Worm (Caenorhabditis elegans) whole organism, L4 larva: Measurements from ENCODE around the gene lgmn-1.
A peak's percentile ranks its signal among the peaks of the same experiment; 100 is the strongest.

Source experiments
- D1046.2 ChIP-seq: fragments of 200-800 bp; sonication (Bioruptor generic); IDR thresholded peaks from 2 replicates; pipeline ENCODE4 v1.3.6; 2022; ENCODE audit warnings: missing genetic modification characterization, missing compliant biosample characterization
- F10B5.3 ChIP-seq: sonication (generic microtip); optimal IDR thresholded peaks from 2 replicates; lab custom pipeline; 2016; ENCODE audit warnings: mild to moderate bottlenecking, missing genetic modification characterization, missing compliant biosample characterization
- Y5F2A.4 ChIP-seq: fragments of 200-800 bp; sonication (Bioruptor generic); optimal IDR thresholded peaks from 2 replicates; lab custom pipeline; 2018; ENCODE audit warnings: mild to moderate bottlenecking, missing genetic modification characterization, missing compliant biosample characterization
- aha-1 ChIP-seq: fragments of 150-350 bp; peaks from one replicate; lab custom pipeline; 2014; ENCODE audit warnings: missing biosample characterization, missing genetic modification characterization
- ceh-28 ChIP-seq: fragments of 150-350 bp; optimal IDR thresholded peaks from 2 replicates; lab custom pipeline; 2014; ENCODE audit warnings: missing biosample characterization, missing genetic modification reagents, missing genetic modification characterization
- ceh-32 ChIP-seq: sonication (generic microtip); optimal IDR thresholded peaks from 2 replicates; lab custom pipeline; 2016; ENCODE audit warnings: mild to moderate bottlenecking, missing genetic modification characterization, missing compliant biosample characterization; ENCODE audit not compliant: poor library complexity
- ceh-44 ChIP-seq: fragments of 200-800 bp; sonication (Bioruptor generic); IDR thresholded peaks from 2 replicates; pipeline ENCODE4 v1.3.6; 2022; ENCODE audit warnings: missing genetic modification reagents, missing genetic modification characterization, missing compliant biosample characterization
- ceh-62 ChIP-seq: sonication (generic microtip); optimal IDR thresholded peaks from 2 replicates; lab custom pipeline; 2017; ENCODE audit warnings: missing biosample characterization, missing genetic modification characterization
- ces-1 ChIP-seq: fragments of 150-350 bp; sonication (generic microtip); optimal IDR thresholded peaks from 4 replicates; lab custom pipeline; 2014; ENCODE audit warnings: missing biosample characterization, missing genetic modification reagents, missing genetic modification characterization
- ctbp-1 ChIP-seq: fragments of 200-800 bp; sonication (Bioruptor generic); IDR thresholded peaks from 2 replicates; pipeline ENCODE4 v1.3.6; 2022; ENCODE audit warnings: missing genetic modification reagents, missing genetic modification characterization, missing compliant biosample characterization
- daf-16 ChIP-seq, 3 experiments: sonication (generic microtip); optimal IDR thresholded peaks; 2 replicates each; lab custom pipeline; 2016 to 2017; ENCODE audit warnings: missing genetic modification characterization in 3 of 3, missing genetic modification reagents in 3 of 3, mild to moderate bottlenecking in 2 of 3, missing compliant biosample characterization in 2 of 3, missing biosample characterization in 1 of 3, moderate library complexity in 1 of 3
- dmd-8 ChIP-seq: fragments of 200-800 bp; sonication (Bioruptor generic); IDR thresholded peaks from 2 replicates; pipeline ENCODE4 v1.3.6; 2022; ENCODE audit warnings: missing genetic modification characterization, missing compliant biosample characterization
- dmd-9 ChIP-seq: fragments of 200-800 bp; sonication (Bioruptor generic); IDR thresholded peaks from 2 replicates; pipeline ENCODE4 v1.3.6; 2022; ENCODE audit warnings: missing genetic modification reagents, missing genetic modification characterization, missing compliant biosample characterization
- duxl-1 ChIP-seq: sonication (generic microtip); optimal IDR thresholded peaks from 2 replicates; lab custom pipeline; 2016; ENCODE audit warnings: mild to moderate bottlenecking, missing genetic modification characterization, moderate library complexity, missing compliant biosample characterization; ENCODE audit not compliant: poor library complexity
- dve-1 ChIP-seq: sonication (generic microtip); optimal IDR thresholded peaks from 2 replicates; lab custom pipeline; 2017; ENCODE audit warnings: antibody characterized with exemption, mild to moderate bottlenecking, missing genetic modification characterization, missing compliant biosample characterization; ENCODE audit not compliant: insufficient read depth
- egl-43 ChIP-seq: fragments of 200-800 bp; sonication (Bioruptor generic); IDR thresholded peaks from 2 replicates; pipeline ENCODE4 v1.3.6; 2022; ENCODE audit warnings: missing genetic modification reagents, missing genetic modification characterization, missing compliant biosample characterization
- hlh-11 ChIP-seq: fragments of 200-800 bp; sonication (Bioruptor generic); optimal IDR thresholded peaks from 2 replicates; lab custom pipeline; 2018; ENCODE audit warnings: mild to moderate bottlenecking, missing genetic modification characterization, missing compliant biosample characterization
- hlh-30 ChIP-seq: sonication (generic microtip); optimal IDR thresholded peaks from 2 replicates; lab custom pipeline; 2017; ENCODE audit warnings: antibody characterized with exemption, mild to moderate bottlenecking, missing genetic modification characterization, missing compliant biosample characterization; ENCODE audit not compliant: insufficient read depth
- lin-1 ChIP-seq: fragments of 200-800 bp; sonication (Bioruptor generic); IDR thresholded peaks from 2 replicates; pipeline ENCODE4 v1.3.6; 2022; ENCODE audit warnings: missing genetic modification reagents, missing genetic modification characterization, missing compliant biosample characterization
- lin-39 ChIP-seq: fragments of 150-350 bp; optimal IDR thresholded peaks from 2 replicates; lab custom pipeline; 2014; ENCODE audit warnings: missing biosample characterization, missing genetic modification reagents, missing genetic modification characterization
- lsy-2 ChIP-seq, 2 experiments: fragments of 150-350 bp in 1 of 2; sonication (generic microtip) in 1 of 2; optimal IDR thresholded peaks; 2 replicates each; lab custom pipeline; 2014 to 2017; ENCODE audit warnings: missing biosample characterization in 2 of 2, missing genetic modification characterization in 2 of 2
- mdl-1 ChIP-seq, 2 experiments: fragments of 150-350 bp in 1 of 2; sonication (generic microtip) in 1 of 2; optimal IDR thresholded peaks; 2 replicates each; lab custom pipeline; 2014 to 2017; ENCODE audit warnings: missing biosample characterization in 2 of 2, missing genetic modification characterization in 2 of 2
- mdt-29 ChIP-seq: fragments of 200-800 bp; sonication (Bioruptor generic); IDR thresholded peaks from 2 replicates; pipeline ENCODE4 v1.3.6; 2022; ENCODE audit warnings: missing genetic modification reagents, missing genetic modification characterization, missing compliant biosample characterization
- mes-2 ChIP-seq: sonication (generic microtip); optimal IDR thresholded peaks from 2 replicates; lab custom pipeline; 2016; ENCODE audit warnings: missing genotype, mild to moderate bottlenecking, missing genetic modification characterization, missing compliant biosample characterization; ENCODE audit not compliant: poor library complexity, severe bottlenecking
- mxl-2 ChIP-seq: fragments of 200-800 bp; sonication (Bioruptor generic); conservative IDR thresholded peaks from 2 replicates; pipeline ENCODE4 v1.3.6; 2022; ENCODE audit warnings: missing genetic modification reagents, missing genetic modification characterization, missing compliant biosample characterization
- mxl-3 ChIP-seq: fragments of 200-800 bp; sonication (Bioruptor generic); optimal IDR thresholded peaks from 2 replicates; lab custom pipeline; 2018; ENCODE audit warnings: mild to moderate bottlenecking, missing genetic modification characterization, missing compliant biosample characterization
- nhr-11 ChIP-seq: fragments of 150-350 bp; optimal IDR thresholded peaks from 2 replicates; lab custom pipeline; 2014; ENCODE audit warnings: missing biosample characterization, missing genetic modification characterization
- nhr-237 ChIP-seq: sonication (generic microtip); optimal IDR thresholded peaks from 2 replicates; lab custom pipeline; 2017; ENCODE audit warnings: missing biosample characterization, missing genetic modification characterization
- nhr-41 ChIP-seq: fragments of 200-800 bp; sonication (Bioruptor generic); IDR thresholded peaks from 2 replicates; pipeline ENCODE4 v1.3.6; 2022; ENCODE audit warnings: missing genetic modification reagents, missing genetic modification characterization, missing compliant biosample characterization
- nhr-6 ChIP-seq: fragments of 150-350 bp; optimal IDR thresholded peaks from 2 replicates; lab custom pipeline; 2014; ENCODE audit warnings: missing biosample characterization, missing genetic modification characterization
- nhr-77 ChIP-seq: fragments of 150-350 bp; optimal IDR thresholded peaks from 2 replicates; lab custom pipeline; 2014; ENCODE audit warnings: missing biosample characterization, missing genetic modification characterization
- pqm-1 ChIP-seq: sonication (generic microtip); optimal IDR thresholded peaks from 2 replicates; lab custom pipeline; 2017; ENCODE audit warnings: missing biosample characterization, missing genetic modification characterization
- rbr-2 ChIP-seq: sonication (generic microtip); optimal IDR thresholded peaks from 2 replicates; lab custom pipeline; 2016; ENCODE audit warnings: missing genotype, missing genetic modification characterization, missing compliant biosample characterization
- saeg-2 ChIP-seq: fragments of 200-800 bp; sonication (Bioruptor generic); IDR thresholded peaks from 2 replicates; pipeline ENCODE4 v1.3.6; 2022; ENCODE audit warnings: missing genetic modification reagents, missing genetic modification characterization, missing compliant biosample characterization
- sdz-12 ChIP-seq: fragments of 200-800 bp; sonication (Bioruptor generic); optimal IDR thresholded peaks from 2 replicates; lab custom pipeline; 2018; ENCODE audit warnings: mild to moderate bottlenecking, missing genetic modification characterization, missing compliant biosample characterization
- snpc-1.2 ChIP-seq: fragments of 200-800 bp; sonication (Bioruptor generic); IDR thresholded peaks from 2 replicates; pipeline ENCODE4 v1.3.6; 2022; ENCODE audit warnings: missing genetic modification reagents, missing genetic modification characterization, missing compliant biosample characterization
- snpc-4 ChIP-seq: fragments of 150-350 bp; optimal IDR thresholded peaks from 2 replicates; lab custom pipeline; 2014; ENCODE audit warnings: missing biosample characterization, missing genetic modification characterization
- spr-1 ChIP-seq: sonication (generic microtip); optimal IDR thresholded peaks from 2 replicates; lab custom pipeline; 2016; ENCODE audit warnings: mild to moderate bottlenecking, missing genetic modification characterization, missing compliant biosample characterization
- tag-97 ChIP-seq: fragments of 200-800 bp; sonication (Bioruptor generic); IDR thresholded peaks from 2 replicates; pipeline ENCODE4 v1.3.6; 2022; ENCODE audit warnings: missing genetic modification characterization, missing compliant biosample characterization
- tra-1 ChIP-seq: fragments of 200-800 bp; sonication (Bioruptor generic); IDR thresholded peaks from 2 replicates; pipeline ENCODE4 v1.3.6; 2022; ENCODE audit warnings: missing genetic modification reagents, missing genetic modification characterization, missing compliant biosample characterization
- unc-62 ChIP-seq, 3 experiments: fragments of 150-350 bp in 1 of 3; sonication (generic microtip); optimal IDR thresholded peaks in 2 of 3; peaks in 1 of 3; 1 replicate in 1 of 3; 2 replicates in 2 of 3; lab custom pipeline; 2014 to 2017; ENCODE audit warnings: missing biosample characterization in 3 of 3, missing genetic modification characterization in 3 of 3, missing genetic modification reagents in 3 of 3, missing genotype in 1 of 3
- vab-7 ChIP-seq: fragments of 200-800 bp; sonication (Bioruptor generic); IDR thresholded peaks from 2 replicates; pipeline ENCODE4 v1.3.6; 2022; ENCODE audit warnings: missing genetic modification reagents, missing genetic modification characterization, missing compliant biosample characterization
- zag-1 ChIP-seq: fragments of 150-350 bp; optimal IDR thresholded peaks from 2 replicates; lab custom pipeline; 2014; ENCODE audit warnings: missing biosample characterization, missing genetic modification characterization
- zfp-2 ChIP-seq: sonication (generic microtip); optimal IDR thresholded peaks from 2 replicates; lab custom pipeline; 2016; ENCODE audit warnings: mild to moderate bottlenecking, missing genetic modification characterization, missing compliant biosample characterization
- zfp-3 ChIP-seq: fragments of 200-800 bp; sonication (Bioruptor generic); conservative IDR thresholded peaks from 2 replicates; pipeline ENCODE4 v1.3.6; 2022; ENCODE audit warnings: missing genetic modification reagents, missing genetic modification characterization, missing compliant biosample characterization
- ztf-11 ChIP-seq: fragments of 150-350 bp; optimal IDR thresholded peaks from 2 replicates; lab custom pipeline; 2014; ENCODE audit warnings: missing biosample characterization, missing genetic modification characterization

The lgmn-1 gene

ce11 chrV:12465399-12465798 is 47.5 kb upstream of the lgmn-1 start (continued):
- no peak for TF ChIP-seq zfp-2 (tag; lab: Kevin White, UChicago)
- TF ChIP-seq tra-1: no peak
- TF ChIP-seq zag-1 (tag; lab: Kevin White, UChicago): peak; percentile 14
- TF ChIP-seq ceh-32 (tag; lab: Kevin White, UChicago): peak; percentile 40
- TF ChIP-seq unc-62 (GFP tag; optimal IDR thresholded peaks at IDR 0.05 in 1 of 2; lab: Kevin White, UChicago): peak in 1 of 2 experiments; percentile 50
- TF ChIP-seq unc-62 (tag; optimal IDR thresholded peaks at IDR 0.05; lab: Kevin White, UChicago): no peak
- 0 out of 2 replicates have a peak, but pooled peaks have one; percentile 38 for TF ChIP-seq vab-7 (GFP tag; lab: Robert Waterston, UW)
- peak; percentile 72 for TF ChIP-seq ces-1 (GFP tag; lab: Kevin White, UChicago)
- TF ChIP-seq mes-2: peak; percentile 39
- no peak for TF ChIP-seq spr-1 (tag; lab: Kevin White, UChicago)
- TF ChIP-seq pqm-1: no peak
- no peak for TF ChIP-seq ceh-62 (tag; lab: Kevin White, UChicago)
- TF ChIP-seq ctbp-1 (GFP tag; lab: Robert Waterston, UW): peak; percentile 96
- TF ChIP-seq snpc-4 (tag; lab: Kevin White, UChicago): no peak
- peak; percentile 71 for TF ChIP-seq egl-43
- TF ChIP-seq mxl-3 (GFP tag; lab: Kevin White, UChicago): peak; percentile 40
- TF ChIP-seq zfp-3 (GFP tag; lab: Robert Waterston, UW): no peak
- TF ChIP-seq snpc-1.2 (GFP tag; lab: Robert Waterston, UW): no peak
- 0 out of 2 replicates have a peak, but pooled peaks have one; percentile 36 for TF ChIP-seq dmd-8 (GFP tag; lab: Robert Waterston, UW)
- TF ChIP-seq nhr-237 (tag; lab: Kevin White, UChicago): no peak
- no peak for TF ChIP-seq nhr-41 (GFP tag; lab: Robert Waterston, UW)
- no peak for TF ChIP-seq D1046.2 (GFP tag; lab: Robert Waterston, UW)
- peak; percentile 34 to 67 for TF ChIP-seq lsy-2 (tag; optimal IDR thresholded peaks at IDR 0.05; lab: Kevin White, UChicago)
- no peak for TF ChIP-seq lin-39 (tag; lab: Kevin White, UChicago)
- no peak for TF ChIP-seq Y5F2A.4 (GFP tag; lab: Kevin White, UChicago)
- peak; percentile 37 for TF ChIP-seq hlh-30
- TF ChIP-seq nhr-6 (tag; lab: Kevin White, UChicago): peak; percentile 50
- TF ChIP-seq mdt-29 (GFP tag; lab: Robert Waterston, UW): no peak
- TF ChIP-seq dmd-9: no peak

- TF ChIP-seq mxl-3 (GFP tag; lab: Kevin White, UChicago) (no peak), rbr-2 (tag; lab: Kevin White, UChicago) (no peak), aha-1 (tag; lab: Kevin White, UChicago) (no peak), nhr-6 (tag; lab: Kevin White, UChicago) (peak; percentile 55)
These were observed 46.2 kb upstream of the lgmn-1 start for ce11 chrV:12466653-12467052.

DNA sequence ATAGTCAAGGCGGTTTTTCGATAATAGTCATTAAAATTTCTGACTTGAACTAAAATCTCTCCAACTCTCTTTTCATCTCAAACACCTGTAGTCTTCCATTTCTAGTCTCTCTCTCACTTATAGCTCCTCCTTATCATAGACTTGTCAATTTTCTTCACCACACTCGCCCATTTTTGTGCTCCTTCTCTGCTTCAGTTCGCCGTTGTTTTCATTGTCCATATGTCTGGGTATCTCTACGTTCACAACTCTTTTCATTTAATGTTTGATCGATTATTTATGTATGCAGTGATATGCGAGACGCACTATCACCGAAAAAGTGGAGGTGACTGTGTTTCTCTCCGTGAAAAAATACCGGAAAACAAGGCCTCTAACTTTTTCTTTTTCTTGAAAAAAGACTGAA is 45.1 kb upstream of the lgmn-1 start:
- TF ChIP-seq pqm-1 (peak; percentile 96), F10B5.3 (tag; lab: Kevin White, UChicago) (no peak), ceh-28 (tag; lab: Kevin White, UChicago) (no peak), hlh-11 (tag; lab: Kevin White, UChicago) (peak; percentile 89), mxl-2 (GFP tag; lab: Robert Waterston, UW) (no peak), duxl-1 (tag; lab: Kevin White, UChicago) (no peak), dve-1 (tag; lab: Kevin White, UChicago) (peak; percentile 71), ceh-44 (GFP tag; lab: Robert Waterston, UW) (no peak), spr-1 (tag; lab: Kevin White, UChicago) (no peak), sdz-12 (GFP tag; lab: Kevin White, UChicago) (no peak), mes-2 (peak; percentile 42), unc-62 (GFP tag; optimal IDR thresholded peaks at IDR 0.05 in 1 of 2; lab: Kevin White, UChicago) (peak in 1 of 2 experiments; percentile 72), unc-62 (tag; optimal IDR thresholded peaks at IDR 0.05; lab: Kevin White, UChicago) (no peak), saeg-2 (no peak), lin-1 (GFP tag; lab: Robert Waterston, UW) (peak; percentile 45; the same call in 1 of the 2 replicates), mdl-1 (tag; optimal IDR thresholded peaks at IDR 0.05; lab: Kevin White, UChicago) (no peak), nhr-77 (peak; percentile 71), ztf-11 (no peak), tag-97 (no peak), daf-16 (GFP tag; optimal IDR thresholded peaks at IDR 0.05; lab: Kevin White, UChicago) (no peak), daf-16 (tag; optimal IDR thresholded peaks at IDR 0.05; lab: Kevin White, UChicago) (peak; percentile 93), nhr-11 (peak; percentile 9), tra-1 (peak; percentile 52; the same call in 1 of the 2 replicates)
